Fruit fly (Drosophila melanogaster): ENCODE results near the gene Grasp65.

DNA sequence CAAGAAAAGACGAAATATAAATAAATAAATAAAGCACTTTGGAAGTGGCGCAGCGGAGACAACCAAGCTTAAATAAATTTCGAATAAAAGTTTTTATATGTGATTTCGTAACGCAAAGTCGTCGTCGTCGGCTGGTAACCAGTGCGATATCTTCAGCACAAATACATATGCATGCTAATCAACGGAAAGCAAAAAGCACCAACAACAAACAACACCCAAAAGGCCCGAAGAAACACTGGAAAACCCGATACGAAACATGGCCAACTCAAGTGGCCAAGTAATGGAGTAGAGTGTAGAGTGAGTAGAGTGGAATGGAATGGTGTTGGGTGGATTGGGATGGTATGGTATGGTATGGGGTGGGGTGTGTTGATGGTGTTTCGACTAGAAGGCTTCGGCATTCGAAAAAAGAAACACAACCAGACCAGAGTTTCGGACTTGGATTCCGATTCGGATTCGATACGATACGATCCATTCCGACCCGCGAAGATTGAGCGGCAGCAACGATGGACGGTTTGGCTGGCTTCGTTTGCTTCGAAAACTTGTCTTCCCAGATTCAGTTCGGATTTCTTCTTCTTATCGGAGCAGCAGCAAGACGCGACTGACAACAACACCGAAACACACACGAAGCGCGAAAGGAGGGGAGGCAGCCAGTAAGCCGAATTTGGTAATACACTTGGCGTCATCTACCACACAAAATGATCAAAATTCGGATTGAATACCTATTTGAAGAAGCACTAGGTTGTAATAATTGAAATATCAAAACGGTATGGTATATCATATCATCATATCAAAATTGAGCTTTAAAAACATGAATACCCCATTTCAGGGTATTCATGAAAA, 22.0 kb upstream of the Grasp65 start:
- peak; percentile 95 for TF ChIP-seq CG13204 (GFP tag; optimal IDR thresholded peaks at IDR 0.05)
- peak; percentile 97 for TF ChIP-seq Pif1B (GFP tag; optimal IDR thresholded peaks at IDR 0.05)
- peak; percentile 95 for TF ChIP-seq Ets98B (GFP tag; IDR thresholded peaks at IDR 0.05)
- peak; percentile 93 for TF ChIP-seq CG8301 (tag; optimal IDR thresholded peaks at IDR 0.05)
- TF ChIP-seq fd96Ca (GFP tag; IDR thresholded peaks at IDR 0.05) = peak; percentile 98
- peak; percentile 31 for TF ChIP-seq EcR (GFP tag; optimal IDR thresholded peaks at IDR 0.05)
- TF ChIP-seq CG17806 (tag; optimal IDR thresholded peaks at IDR 0.05) = peak; percentile 99
- peak; percentile 95 for TF ChIP-seq rn (GFP tag; IDR thresholded peaks at IDR 0.05)

Measured in whole organism, pupa.